Worm (Caenorhabditis elegans) whole organism, L1 larva: ENCODE results near the gene pst-2.
A peak's percentile ranks its signal among the peaks of the same experiment; 100 is the strongest.

Experiments
- C16A3.4 ChIP-seq: fragments of 150-350 bp; optimal IDR thresholded peaks from 2 replicates; lab custom pipeline; 2014; ENCODE audit warnings: missing biosample characterization, missing genetic modification characterization
- F16B12.6 ChIP-seq: fragments of 150-350 bp; optimal IDR thresholded peaks from 2 replicates; lab custom pipeline; 2014; ENCODE audit warnings: missing biosample characterization, missing genetic modification characterization
- aly-2 ChIP-seq: fragments of 150-350 bp; optimal IDR thresholded peaks from 2 replicates; lab custom pipeline; 2014; ENCODE audit warnings: missing biosample characterization, missing genetic modification characterization
- blmp-1 ChIP-seq: fragments of 150-350 bp; optimal IDR thresholded peaks from 2 replicates; lab custom pipeline; 2014; ENCODE audit warnings: missing biosample characterization, missing genetic modification characterization
- ceh-82 ChIP-seq, 3 experiments: fragments of 150-350 bp in 1 of 3; sonication (generic microtip) in 2 of 3; optimal IDR thresholded peaks; 2 replicates each; lab custom pipeline; 2014 to 2017; ENCODE audit warnings: missing biosample characterization in 3 of 3, missing genetic modification characterization in 3 of 3
- ces-1 ChIP-seq: fragments of 150-350 bp; optimal IDR thresholded peaks from 2 replicates; lab custom pipeline; 2014; ENCODE audit warnings: missing biosample characterization, missing genetic modification reagents, missing genetic modification characterization
- dpl-1 ChIP-seq, 3 experiments: fragments of 150-350 bp in 2 of 3; sonication (generic microtip) in 1 of 3; optimal IDR thresholded peaks; 2 replicates each; lab custom pipeline; 2014 to 2017; ENCODE audit warnings: missing biosample characterization in 3 of 3, missing genetic modification characterization in 3 of 3, missing genetic modification reagents in 3 of 3
- efl-1 ChIP-seq, 4 experiments: fragments of 150-350 bp; optimal IDR thresholded peaks in 3 of 4; peaks in 1 of 4; 1 replicate in 1 of 4; 2 replicates in 3 of 4; lab custom pipeline; 2014; ENCODE audit warnings: missing biosample characterization in 2 of 4, missing genetic modification characterization in 2 of 4, missing genetic modification reagents in 2 of 4
- elt-2 ChIP-seq: sonication (generic microtip); optimal IDR thresholded peaks from 2 replicates; lab custom pipeline; 2016; ENCODE audit warnings: missing genetic modification characterization, mild to moderate bottlenecking, inconsistent platforms, missing compliant biosample characterization, missing genetic modification reagents
- elt-3 ChIP-seq, 6 experiments: fragments of 150-350 bp in 1 of 6; sonication (generic microtip); optimal IDR thresholded peaks; 2 replicates each; lab custom pipeline; 2017 to 2018; ENCODE audit warnings: missing biosample characterization in 6 of 6, missing genetic modification characterization in 6 of 6, inconsistent platforms in 1 of 6
- fos-1 ChIP-seq: fragments of 150-350 bp; optimal IDR thresholded peaks from 2 replicates; lab custom pipeline; 2014; ENCODE audit warnings: missing biosample characterization, missing genetic modification characterization
- grh-1 ChIP-seq: fragments of 200-800 bp; sonication (Bioruptor generic); IDR thresholded peaks from 2 replicates; pipeline ENCODE4 v1.3.6; 2022; ENCODE audit warnings: missing genetic modification reagents, missing genetic modification characterization, missing compliant biosample characterization
- hlh-17 ChIP-seq: fragments of 200-800 bp; sonication (Bioruptor generic); optimal IDR thresholded peaks from 2 replicates; lab custom pipeline; 2018; ENCODE audit warnings: missing genetic modification characterization, mild to moderate bottlenecking, missing compliant biosample characterization, moderate library complexity, borderline replicate concordance
- hpl-2 ChIP-seq: fragments of 150-350 bp; optimal IDR thresholded peaks from 2 replicates; lab custom pipeline; 2014; ENCODE audit warnings: missing biosample characterization, missing genetic modification reagents, missing genetic modification characterization
- irx-1 ChIP-seq: sonication (generic microtip); optimal IDR thresholded peaks from 2 replicates; lab custom pipeline; 2016; ENCODE audit warnings: missing genetic modification characterization, missing compliant biosample characterization
- lin-14 ChIP-seq: fragments of 200-800 bp; sonication (Bioruptor generic); optimal IDR thresholded peaks from 2 replicates; lab custom pipeline; 2018; ENCODE audit warnings: mild to moderate bottlenecking, missing genetic modification characterization, moderate library complexity, missing compliant biosample characterization
- lin-35 ChIP-seq, 2 experiments: fragments of 150-350 bp; optimal IDR thresholded peaks; 2 replicates each; lab custom pipeline; 2014; ENCODE audit warnings: missing biosample characterization in 2 of 2, missing genetic modification characterization in 2 of 2, missing genetic modification reagents in 2 of 2
- lsy-2 ChIP-seq, 2 experiments: fragments of 150-350 bp; optimal IDR thresholded peaks; 2 replicates each; lab custom pipeline; 2014; ENCODE audit warnings: missing biosample characterization in 2 of 2, missing genetic modification characterization in 2 of 2
- mdl-1 ChIP-seq, 2 experiments: fragments of 150-350 bp; optimal IDR thresholded peaks; 2 replicates each; lab custom pipeline; 2014 to 2017; ENCODE audit warnings: missing biosample characterization in 2 of 2, missing genetic modification characterization in 2 of 2, inconsistent platforms in 1 of 2
- mep-1 ChIP-seq: fragments of 150-350 bp; optimal IDR thresholded peaks from 2 replicates; lab custom pipeline; 2014; ENCODE audit warnings: missing biosample characterization, missing genetic modification characterization
- nhr-20 ChIP-seq: sonication (generic microtip); optimal IDR thresholded peaks from 2 replicates; lab custom pipeline; 2016; ENCODE audit warnings: mild to moderate bottlenecking, missing genetic modification characterization, missing compliant biosample characterization
- nhr-71 ChIP-seq: sonication (generic microtip); optimal IDR thresholded peaks from 2 replicates; lab custom pipeline; 2016; ENCODE audit warnings: mild to moderate bottlenecking, missing genetic modification characterization, moderate library complexity, missing compliant biosample characterization
- nhr-76 ChIP-seq: sonication (generic microtip); optimal IDR thresholded peaks from 2 replicates; lab custom pipeline; 2017; ENCODE audit warnings: missing biosample characterization, missing genetic modification characterization
- nhr-84 ChIP-seq: sonication (generic microtip); optimal IDR thresholded peaks from 2 replicates; lab custom pipeline; 2017; ENCODE audit warnings: missing biosample characterization, missing genetic modification characterization
- nhr-85 ChIP-seq: sonication (generic microtip); peaks from one replicate; lab custom pipeline; 2016; ENCODE audit warnings: missing genetic modification characterization, inconsistent platforms, missing compliant biosample characterization
- pax-3 ChIP-seq: fragments of 200-800 bp; sonication (Bioruptor generic); optimal IDR thresholded peaks from 2 replicates; lab custom pipeline; 2018; ENCODE audit warnings: mild to moderate bottlenecking, missing genetic modification characterization, moderate library complexity, missing compliant biosample characterization
- snpc-4 ChIP-seq: fragments of 150-350 bp; optimal IDR thresholded peaks from 2 replicates; lab custom pipeline; 2014; ENCODE audit warnings: missing biosample characterization, missing genetic modification characterization
- snu-23 ChIP-seq: sonication (generic microtip); optimal IDR thresholded peaks from 2 replicates; lab custom pipeline; 2016; ENCODE audit warnings: missing genetic modification characterization, missing compliant biosample characterization
- sox-4 ChIP-seq: sonication (generic microtip); optimal IDR thresholded peaks from 2 replicates; lab custom pipeline; 2016; ENCODE audit warnings: missing genetic modification characterization, missing compliant biosample characterization
- tbx-2 ChIP-seq: sonication (generic microtip); optimal IDR thresholded peaks from 2 replicates; lab custom pipeline; 2016; ENCODE audit warnings: missing genetic modification characterization, missing compliant biosample characterization
- unc-130 ChIP-seq: fragments of 150-350 bp; optimal IDR thresholded peaks from 2 replicates; lab custom pipeline; 2017; ENCODE audit warnings: missing biosample characterization, missing genetic modification characterization, inconsistent platforms
- unc-86 ChIP-seq: sonication (generic microtip); optimal IDR thresholded peaks from 2 replicates; lab custom pipeline; 2016; ENCODE audit warnings: missing genetic modification characterization, missing compliant biosample characterization
- unc-98 ChIP-seq: fragments of 200-800 bp; sonication (Bioruptor generic); IDR thresholded peaks from 2 replicates; pipeline ENCODE4 v1.3.6; 2022; ENCODE audit warnings: missing genetic modification characterization, missing compliant biosample characterization
- xbp-1 ChIP-seq: sonication (generic microtip); optimal IDR thresholded peaks from 2 replicates; lab custom pipeline; 2016; ENCODE audit warnings: missing genetic modification characterization, missing compliant biosample characterization

Gene pst-2

DNA sequence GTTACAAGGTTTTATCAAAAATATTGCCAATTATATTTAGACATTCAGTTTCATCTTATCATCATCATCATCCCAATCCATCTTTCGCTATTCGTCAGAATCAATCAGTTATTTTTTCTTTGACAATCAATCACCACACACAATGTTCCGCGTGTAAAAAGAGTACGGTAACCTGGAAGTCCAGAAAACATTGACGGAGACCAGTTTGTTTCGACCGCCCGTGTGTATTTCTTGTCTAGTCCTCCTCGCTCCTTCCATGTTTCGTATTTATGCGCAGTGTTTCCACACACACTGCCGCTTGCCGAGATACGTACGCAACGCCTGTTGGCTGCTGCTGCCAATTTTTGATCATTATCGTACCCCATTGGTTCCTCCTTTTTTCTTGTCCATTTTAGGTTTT lies 30.4 kb downstream of the pst-2 start:
- TF ChIP-seq nhr-71 (tag; lab: Kevin White, UChicago) (peak; percentile 37), ceh-82 (tag; optimal IDR thresholded peaks at IDR 0.05; lab: Kevin White, UChicago) (peak in 1 of 3 experiments; percentile 2), C16A3.4 (peak; percentile 36), dpl-1 (GFP tag; optimal IDR thresholded peaks at IDR 0.05; lab: Kevin White, UChicago) (peak in 1 of 3 experiments; percentile 8), blmp-1 (tag; lab: Kevin White, UChicago) (peak; percentile 76), mdl-1 (tag; optimal IDR thresholded peaks at IDR 0.05; lab: Kevin White, UChicago) (peak in 1 of 2 experiments; percentile 53), grh-1 (no peak; the same call in 1 of the 2 replicates), hlh-17 (GFP tag; lab: Kevin White, UChicago) (no peak), mep-1 (tag; lab: Kevin White, UChicago) (peak; percentile 33), fos-1 (no peak), xbp-1 (tag; lab: Kevin White, UChicago) (peak; percentile 30), nhr-20 (tag; lab: Kevin White, UChicago) (peak; percentile 43), lin-14 (GFP tag; lab: Kevin White, UChicago) (peak; percentile 69), snpc-4 (no peak), snu-23 (GFP tag; lab: Kevin White, UChicago) (peak; percentile 58), pax-3 (tag; lab: Kevin White, UChicago) (no peak), elt-3 (tag; optimal IDR thresholded peaks at IDR 0.05; lab: Kevin White, UChicago) (peak in 3 of 6 experiments; percentile 11 to 61 (median 38)), unc-130 (tag; lab: Kevin White, UChicago) (peak; percentile 51), lin-35 (GFP tag; optimal IDR thresholded peaks at IDR 0.05; lab: Kevin White, UChicago) (peak; percentile 3 to 49), lsy-2 (tag; optimal IDR thresholded peaks at IDR 0.05; lab: Kevin White, UChicago) (peak in 1 of 2 experiments; percentile 87), tbx-2 (tag; lab: Kevin White, UChicago) (peak; percentile 29), nhr-85 (tag; lab: Kevin White, UChicago) (peak; percentile 80), efl-1 (optimal IDR thresholded peaks at IDR 0.05; lab: Kevin White, UChicago) (peak in 1 of 2 experiments; percentile 24), efl-1 (GFP tag; optimal IDR thresholded peaks at IDR 0.05 in 1 of 2; lab: Kevin White, UChicago) (peak in 1 of 2 experiments; percentile 5), unc-86 (no peak), elt-2 (tag; lab: Kevin White, UChicago) (peak; percentile 38)

DNA sequence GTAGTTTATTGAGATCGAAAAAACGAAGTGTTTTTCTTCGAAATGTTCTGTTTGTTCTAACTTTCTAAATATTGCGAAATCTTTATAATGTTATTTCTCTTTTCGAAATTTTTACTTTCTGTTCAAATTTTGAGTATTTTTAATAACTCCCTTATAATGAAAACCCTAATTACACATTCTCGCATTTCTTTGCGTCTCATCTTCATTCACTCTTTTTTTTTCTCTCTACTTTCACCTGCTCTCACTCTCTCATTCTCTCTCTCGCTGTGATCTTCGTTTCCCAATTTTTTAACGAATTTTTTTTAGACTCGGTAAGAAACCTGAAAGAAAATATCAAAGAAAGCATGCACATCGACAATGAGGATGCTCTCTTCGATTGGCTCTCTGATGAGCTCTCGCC lies 31.0 kb downstream of the pst-2 start, which contains the start of gene rbm-26:
Gene rbm-26 (plus strand): TSS at position 301 of the 400 bp plus-strand sequence.
- TF ChIP-seq mdl-1 (tag; optimal IDR thresholded peaks at IDR 0.05; lab: Kevin White, UChicago) (no peak), unc-98 (GFP tag; lab: Robert Waterston, UW) (no peak), unc-86 (no peak), ces-1 (GFP tag; lab: Kevin White, UChicago) (no peak), dpl-1 (GFP tag; optimal IDR thresholded peaks at IDR 0.05; lab: Kevin White, UChicago) (no peak), nhr-84 (tag; lab: Kevin White, UChicago) (no peak), blmp-1 (tag; lab: Kevin White, UChicago) (peak; percentile 56)

DNA sequence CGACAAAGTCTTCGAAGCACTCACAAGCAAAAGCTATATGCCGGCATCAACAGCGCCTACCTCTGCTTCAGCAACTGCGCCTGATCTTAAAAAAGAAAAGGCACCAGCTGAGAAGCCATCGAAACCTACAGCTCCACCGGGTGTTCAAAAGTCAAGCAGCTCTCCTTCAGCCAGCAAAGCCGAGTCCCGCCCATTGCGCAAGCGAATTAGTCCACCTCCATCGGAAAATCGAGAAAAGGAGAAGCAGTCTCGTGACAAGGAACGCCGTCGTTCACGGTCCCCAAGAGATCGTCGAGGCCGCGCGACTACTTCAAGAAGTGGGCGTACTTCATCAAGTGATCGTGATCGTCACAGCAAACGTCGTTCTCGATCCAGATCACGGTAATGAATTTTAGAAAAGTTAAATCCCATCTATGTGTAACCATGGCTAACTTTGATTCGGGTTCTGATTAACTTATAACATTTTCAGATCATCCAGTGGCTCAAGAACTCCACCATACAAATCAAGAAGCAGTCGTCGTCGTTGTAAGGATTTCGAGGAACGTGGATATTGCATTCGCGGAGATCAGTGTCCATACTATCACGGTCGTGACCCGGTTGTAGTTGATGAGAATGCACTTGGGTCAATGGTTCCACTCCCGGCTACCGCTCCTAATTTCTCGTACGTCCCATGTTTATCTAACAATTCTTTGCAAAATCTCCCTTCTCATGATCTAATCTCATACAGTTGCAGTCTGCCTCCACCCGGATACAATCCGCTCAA lies 31.8 kb downstream of the pst-2 start:
- TF ChIP-seq efl-1 (optimal IDR thresholded peaks at IDR 0.05; lab: Kevin White, UChicago), result no peak
- TF ChIP-seq efl-1 (GFP tag; optimal IDR thresholded peaks at IDR 0.05 in 1 of 2; lab: Kevin White, UChicago), result no peak
- no peak for TF ChIP-seq sox-4 (tag; lab: Kevin White, UChicago)
- no peak for TF ChIP-seq hpl-2 (GFP tag; lab: Kevin White, UChicago)
- no peak for TF ChIP-seq irx-1 (tag; lab: Kevin White, UChicago)
- no peak for TF ChIP-seq F16B12.6 (tag; lab: Kevin White, UChicago)
- TF ChIP-seq aly-2 (tag; lab: Kevin White, UChicago), result no peak
- TF ChIP-seq nhr-76 (tag; lab: Kevin White, UChicago), result no peak
- no peak for TF ChIP-seq blmp-1 (tag; lab: Kevin White, UChicago)
